Fruit fly (Drosophila melanogaster) whole organism, embryonic: Measurements from ENCODE around the gene CG34297.

Source experiments
- Antp ChIP-seq: fragments of 200-800 bp; sonication (Bioruptor generic); optimal IDR thresholded peaks from 3 replicates; lab custom pipeline; 2016; ENCODE audit warnings: missing biosample characterization, missing genetic modification characterization
- Bteb2 ChIP-seq: fragments of 200-800 bp; sonication (Bioruptor generic); optimal IDR thresholded peaks from 2 replicates; lab custom pipeline; 2016; ENCODE audit warnings: missing biosample characterization, missing genetic modification characterization
- CG10209 ChIP-seq: fragments of 200-800 bp; sonication (Bioruptor generic); optimal IDR thresholded peaks from 3 replicates; lab custom pipeline; 2017; ENCODE audit warnings: missing biosample characterization, mild to moderate bottlenecking, missing genetic modification characterization, missing genetic modification reagents
- CG10321 ChIP-seq: fragments of 200-800 bp; sonication (Bioruptor generic); IDR thresholded peaks from 2 replicates; pipeline ENCODE4 v1.3.6; 2022; ENCODE audit warnings: missing biosample characterization, missing genetic modification characterization
- CG10366 ChIP-seq: fragments of 200-800 bp; sonication (Bioruptor generic); IDR thresholded peaks from 2 replicates; pipeline ENCODE4 v1.3.6; 2022; ENCODE audit warnings: missing biosample characterization, missing genetic modification characterization
- CG12104 ChIP-seq: fragments of 200-800 bp; sonication (Bioruptor generic); optimal IDR thresholded peaks from 3 replicates; lab custom pipeline; 2016; ENCODE audit warnings: missing biosample characterization, missing genetic modification characterization
- CG13775 ChIP-seq: fragments of 200-800 bp; sonication (Bioruptor generic); optimal IDR thresholded peaks from 3 replicates; lab custom pipeline; 2017; ENCODE audit warnings: missing biosample characterization, mild to moderate bottlenecking, missing genetic modification characterization
- CG14441 ChIP-seq: fragments of 200-800 bp; sonication (Bioruptor generic); IDR thresholded peaks from 2 replicates; pipeline ENCODE4 v1.3.6; 2022; ENCODE audit warnings: missing biosample characterization, missing genetic modification characterization
- CG15269 ChIP-seq: fragments of 200-800 bp; sonication (Bioruptor generic); optimal IDR thresholded peaks from 2 replicates; lab custom pipeline; 2018; ENCODE audit warnings: missing biosample characterization, mild to moderate bottlenecking, missing genetic modification characterization, moderate library complexity
- CG16813 ChIP-seq: fragments of 200-800 bp; sonication (Bioruptor generic); IDR thresholded peaks from 3 replicates; pipeline ENCODE4 v1.3.6; 2022; ENCODE audit warnings: missing biosample characterization, missing genetic modification characterization; ENCODE audit not compliant: partially characterized antibody
- CG16815 ChIP-seq: fragments of 200-800 bp; sonication (Bioruptor generic); optimal IDR thresholded peaks from 3 replicates; lab custom pipeline; 2017; ENCODE audit warnings: missing biosample characterization, mild to moderate bottlenecking, missing genetic modification characterization
- CG2199 ChIP-seq: fragments of 200-800 bp; sonication (Bioruptor generic); IDR thresholded peaks from 3 replicates; pipeline ENCODE4 v1.3.6; 2022; ENCODE audit warnings: missing biosample characterization, missing genetic modification characterization
- CG2889 ChIP-seq: fragments of 200-800 bp; sonication (Bioruptor generic); IDR thresholded peaks from 3 replicates; pipeline ENCODE4 v1.3.6; 2022; ENCODE audit warnings: missing biosample characterization, missing genetic modification characterization
- CG31224 ChIP-seq: fragments of 200-800 bp; sonication (Bioruptor generic); IDR thresholded peaks from 2 replicates; pipeline ENCODE4 v1.3.6; 2022; ENCODE audit warnings: missing biosample characterization, missing genetic modification characterization
- CG31365 ChIP-seq: fragments of 200-800 bp; sonication (Bioruptor generic); optimal IDR thresholded peaks from 2 replicates; lab custom pipeline; 2018; ENCODE audit warnings: missing biosample characterization, mild to moderate bottlenecking, missing genetic modification characterization
- CG4328 ChIP-seq: fragments of 200-800 bp; sonication (Bioruptor generic); optimal IDR thresholded peaks from 3 replicates; lab custom pipeline; 2017; ENCODE audit warnings: missing biosample characterization, missing genetic modification reagents, missing genetic modification characterization
- CG7271 ChIP-seq: fragments of 200-800 bp; sonication (Bioruptor generic); optimal IDR thresholded peaks from 2 replicates; lab custom pipeline; 2018; ENCODE audit warnings: missing biosample characterization, mild to moderate bottlenecking, missing genetic modification characterization, moderate library complexity
- CG7839 ChIP-seq: fragments of 200-800 bp; sonication (Bioruptor generic); optimal IDR thresholded peaks from 3 replicates; lab custom pipeline; 2018; ENCODE audit warnings: missing biosample characterization, mild to moderate bottlenecking, missing genetic modification characterization, moderate library complexity
- CG7987 ChIP-seq: fragments of 200-800 bp; sonication (Bioruptor generic); optimal IDR thresholded peaks from 2 replicates; lab custom pipeline; 2018; ENCODE audit warnings: missing biosample characterization, mild to moderate bottlenecking, missing genetic modification characterization, moderate library complexity
- CG9215 ChIP-seq: fragments of 200-800 bp; sonication (Bioruptor generic); IDR thresholded peaks from 2 replicates; pipeline ENCODE4 v1.3.6; 2022; ENCODE audit warnings: missing biosample characterization, missing genetic modification characterization
- CrebB ChIP-seq: fragments of 200-800 bp; sonication (Bioruptor generic); optimal IDR thresholded peaks from 3 replicates; lab custom pipeline; 2018; ENCODE audit warnings: missing biosample characterization, mild to moderate bottlenecking, missing genetic modification characterization
- Hr3 ChIP-seq: fragments of 200-800 bp; sonication (Bioruptor generic); optimal IDR thresholded peaks from 3 replicates; lab custom pipeline; 2016; ENCODE audit warnings: missing biosample characterization, missing genetic modification characterization
- Hr39 ChIP-seq: fragments of >200 bp; optimal IDR thresholded peaks from 2 replicates; lab custom pipeline; 2017
- Jarid2 ChIP-seq: fragments of 200-800 bp; sonication (Bioruptor generic); optimal IDR thresholded peaks from 3 replicates; lab custom pipeline; 2017; ENCODE audit warnings: mild to moderate bottlenecking, missing biosample characterization, missing genetic modification reagents, missing genetic modification characterization
- Lim3 ChIP-seq: fragments of 200-800 bp; sonication (Bioruptor generic); IDR thresholded peaks from 2 replicates; pipeline ENCODE4 v1.3.6; 2022; ENCODE audit warnings: missing biosample characterization, missing genetic modification characterization
- Mes4 ChIP-seq: fragments of 200-800 bp; sonication (Bioruptor generic); optimal IDR thresholded peaks from 2 replicates; lab custom pipeline; 2016; ENCODE audit warnings: missing biosample characterization, missing genetic modification characterization
- Oaz ChIP-seq: fragments of 200-800 bp; sonication (Bioruptor generic); IDR thresholded peaks from 2 replicates; pipeline ENCODE4 v1.3.6; 2022; ENCODE audit warnings: missing biosample characterization, missing genetic modification characterization
- Pdp1 ChIP-seq, 2 experiments: fragments of 200-800 bp; sonication (Bioruptor generic); optimal IDR thresholded peaks; 3 replicates each; lab custom pipeline; 2016; ENCODE audit warnings: missing biosample characterization in 2 of 2, missing genetic modification characterization in 2 of 2, mild to moderate bottlenecking in 1 of 2, moderate library complexity in 1 of 2
- Ptx1 ChIP-seq: fragments of 200-800 bp; sonication (Bioruptor generic); IDR thresholded peaks from 2 replicates; pipeline ENCODE4 v1.3.6; 2022; ENCODE audit warnings: missing biosample characterization, missing genetic modification characterization
- Sin3A ChIP-seq: fragments of >200 bp; optimal IDR thresholded peaks from 2 replicates; lab custom pipeline; 2018
- TFAM ChIP-seq: fragments of 200-800 bp; sonication (Bioruptor generic); optimal IDR thresholded peaks from 2 replicates; lab custom pipeline; 2017; ENCODE audit warnings: missing biosample characterization, missing genetic modification characterization, inconsistent platforms
- Xrp1 ChIP-seq: fragments of 200-800 bp; sonication (Bioruptor generic); IDR thresholded peaks from 2 replicates; pipeline ENCODE4 v1.3.6; 2022; ENCODE audit warnings: missing biosample characterization, missing genetic modification characterization
- chinmo ChIP-seq: fragments of 200-800 bp; sonication (Bioruptor generic); IDR thresholded peaks from 4 replicates; pipeline ENCODE4 v1.3.6; 2022; ENCODE audit warnings: missing biosample characterization, missing genetic modification characterization; ENCODE audit not compliant: partially characterized antibody
- chm ChIP-seq: fragments of 200-800 bp; sonication (Bioruptor generic); IDR thresholded peaks from 2 replicates; pipeline ENCODE4 v1.3.6; 2022; ENCODE audit warnings: missing biosample characterization, missing genetic modification characterization
- crc ChIP-seq: fragments of 200-800 bp; sonication (Bioruptor generic); optimal IDR thresholded peaks from 2 replicates; lab custom pipeline; 2016; ENCODE audit warnings: missing biosample characterization, missing genetic modification characterization
- dmrt99B ChIP-seq: fragments of 200-800 bp; sonication (Bioruptor generic); optimal IDR thresholded peaks from 2 replicates; lab custom pipeline; 2018; ENCODE audit warnings: missing biosample characterization, mild to moderate bottlenecking, missing genetic modification characterization, moderate library complexity
- gro ChIP-seq: fragments of 200-800 bp; sonication (Bioruptor generic); optimal IDR thresholded peaks from 2 replicates; lab custom pipeline; 2016; ENCODE audit warnings: missing biosample characterization, missing genetic modification characterization
- gsb ChIP-seq: fragments of 200-800 bp; sonication (Bioruptor generic); IDR thresholded peaks from 2 replicates; pipeline ENCODE4 v1.3.6; 2022; ENCODE audit warnings: missing biosample characterization, missing genetic modification characterization
- ham ChIP-seq: fragments of 200-800 bp; sonication (Bioruptor generic); IDR thresholded peaks from 2 replicates; pipeline ENCODE4 v1.3.6; 2022; ENCODE audit warnings: missing biosample characterization, missing genetic modification characterization
- mirr ChIP-seq: fragments of 200-800 bp; sonication (Bioruptor generic); optimal IDR thresholded peaks from 3 replicates; lab custom pipeline; 2018; ENCODE audit warnings: missing biosample characterization, mild to moderate bottlenecking, missing genetic modification characterization
- onecut ChIP-seq: fragments of 200-800 bp; sonication (Bioruptor generic); IDR thresholded peaks from 2 replicates; pipeline ENCODE4 v1.3.6; 2022; ENCODE audit warnings: missing biosample characterization, missing genetic modification characterization
- ro ChIP-seq: fragments of 200-800 bp; sonication (Bioruptor generic); IDR thresholded peaks from 2 replicates; pipeline ENCODE4 v1.3.6; 2022; ENCODE audit warnings: missing biosample characterization, missing genetic modification characterization
- sima ChIP-seq: fragments of 200-800 bp; sonication (Bioruptor generic); optimal IDR thresholded peaks from 2 replicates; lab custom pipeline; 2016; ENCODE audit warnings: missing biosample characterization, missing genetic modification characterization
- sisA ChIP-seq: fragments of 200-800 bp; sonication (Bioruptor generic); IDR thresholded peaks from 2 replicates; pipeline ENCODE4 v1.3.6; 2022; ENCODE audit warnings: missing biosample characterization, missing genetic modification characterization
- sob ChIP-seq: fragments of 200-800 bp; sonication (Bioruptor generic); IDR thresholded peaks from 2 replicates; pipeline ENCODE4 v1.3.6; 2022; ENCODE audit warnings: missing biosample characterization, missing genetic modification characterization
- sr ChIP-seq: fragments of 200-800 bp; sonication (Bioruptor generic); IDR thresholded peaks from 3 replicates; pipeline ENCODE4 v1.3.6; 2022; ENCODE audit warnings: missing biosample characterization, missing genetic modification characterization
- stwl ChIP-seq: fragments of 200-800 bp; sonication (Bioruptor generic); optimal IDR thresholded peaks from 3 replicates; lab custom pipeline; 2018; ENCODE audit warnings: missing biosample characterization, mild to moderate bottlenecking, missing genetic modification characterization, moderate library complexity
- tap ChIP-seq: fragments of 200-800 bp; optimal IDR thresholded peaks from 3 replicates; lab custom pipeline; 2019; ENCODE audit warnings: missing biosample characterization, mild to moderate bottlenecking, missing genetic modification characterization, moderate library complexity
- tll ChIP-seq, 2 experiments: fragments of 200-800 bp in 1 of 2; fragments of >200 bp in 1 of 2; sonication (Bioruptor generic) in 1 of 2; optimal IDR thresholded peaks; 2 replicates each; lab custom pipeline; 2017 to 2019; ENCODE audit warnings: missing biosample characterization in 2 of 2, missing genetic modification characterization in 2 of 2, mild to moderate bottlenecking in 1 of 2, moderate library complexity in 1 of 2
- tup ChIP-seq: fragments of 200-800 bp; sonication (Bioruptor generic); optimal IDR thresholded peaks from 2 replicates; lab custom pipeline; 2016; ENCODE audit warnings: missing biosample characterization, mild to moderate bottlenecking, missing genetic modification characterization, moderate library complexity
- unpg ChIP-seq: fragments of 200-800 bp; sonication (Bioruptor generic); optimal IDR thresholded peaks from 3 replicates; lab custom pipeline; 2018; ENCODE audit warnings: missing biosample characterization, mild to moderate bottlenecking, missing genetic modification characterization, moderate library complexity
- vfl ChIP-seq: fragments of 200-800 bp; sonication (Bioruptor generic); optimal IDR thresholded peaks from 2 replicates; lab custom pipeline; 2016; ENCODE audit warnings: missing biosample characterization, missing genetic modification characterization

Gene CG34297

dm6 chr3R:6759419-6759818, 11.6 kb upstream of the CG34297 start, which contains the start of gene bcd (continued):
- TF ChIP-seq CG7987 (GFP tag; lab: Kevin White, UChicago): peak; percentile 73
- peak; percentile 87 for TF ChIP-seq Ptx1 (GFP tag; lab: Robert Waterston, UW)
- peak; percentile 80 for TF ChIP-seq sisA
- TF ChIP-seq stwl (tag; lab: Kevin White, UChicago): peak; percentile 97
- no peak for TF ChIP-seq CrebB (tag; lab: Kevin White, UChicago)
- peak; percentile 56; the same call in 2 of the 3 replicates for TF ChIP-seq CG16813
- TF ChIP-seq gro: no peak
- TF ChIP-seq CG9215 (GFP tag; lab: Robert Waterston, UW): peak; percentile 75
- TF ChIP-seq Lim3 (GFP tag; lab: Robert Waterston, UW): no peak
- peak; percentile 84 for TF ChIP-seq sob (GFP tag; lab: Robert Waterston, UW)
- TF ChIP-seq vfl (GFP tag; lab: Kevin White, UChicago): peak; percentile 49
- peak; percentile 10 for TF ChIP-seq CG4328 (GFP tag; lab: Kevin White, UChicago)
- TF ChIP-seq sima (GFP tag; lab: Kevin White, UChicago): peak; percentile 0
- no peak for TF ChIP-seq CG31224 (GFP tag; lab: Robert Waterston, UW)
- no peak for TF ChIP-seq tup (GFP tag; lab: Kevin White, UChicago)
- no peak for TF ChIP-seq Hr39 (lab: Kevin White, UChicago)
- TF ChIP-seq CG7839 (tag; lab: Kevin White, UChicago): peak; percentile 78
- peak; percentile 78 for TF ChIP-seq Hr3 (GFP tag; lab: Kevin White, UChicago)
- TF ChIP-seq Sin3A (lab: Kevin White, UChicago): no peak
- peak; percentile 75 for TF ChIP-seq CG14441 (GFP tag; lab: Robert Waterston, UW)
- TF ChIP-seq tap: peak; percentile 9
- no peak for TF ChIP-seq ham (GFP tag; lab: Robert Waterston, UW)
- peak; percentile 67 for TF ChIP-seq CG31365 (tag; lab: Kevin White, UChicago)
- TF ChIP-seq chinmo (GFP tag; lab: Robert Waterston, UW): peak; percentile 80; the same call in 1 of the 4 replicates
- peak; percentile 74 for TF ChIP-seq CG10366 (GFP tag; lab: Robert Waterston, UW)
- peak; percentile 77 for TF ChIP-seq onecut (GFP tag; lab: Robert Waterston, UW)
- peak; percentile 72 for TF ChIP-seq unpg (GFP tag; lab: Kevin White, UChicago)
- no peak for TF ChIP-seq CG2889 (GFP tag; lab: Robert Waterston, UW)
- peak; percentile 83 for TF ChIP-seq Antp (GFP tag; lab: Kevin White, UChicago)
- peak; percentile 82; the same call in 1 of the 2 replicates for TF ChIP-seq chm (GFP tag; lab: Robert Waterston, UW)
- peak; percentile 63 for TF ChIP-seq dmrt99B (tag; lab: Kevin White, UChicago)
- peak; percentile 53; the same call in 1 of the 2 replicates for TF ChIP-seq gsb (GFP tag; lab: Robert Waterston, UW)
- peak; percentile 73 for TF ChIP-seq CG10209 (GFP tag; lab: Kevin White, UChicago)
- peak; percentile 53 for TF ChIP-seq ro (GFP tag; lab: Robert Waterston, UW)
- no peak for TF ChIP-seq TFAM
- no peak for TF ChIP-seq tll (GFP tag; optimal IDR thresholded peaks at IDR 0.05; lab: Kevin White, UChicago)
- peak; percentile 85 for TF ChIP-seq Xrp1 (GFP tag; lab: Robert Waterston, UW)
- no peak for TF ChIP-seq CG10321 (GFP tag; lab: Robert Waterston, UW)
- TF ChIP-seq mirr (GFP tag; lab: Kevin White, UChicago): no peak
- peak; percentile 45 for TF ChIP-seq CG12104
- TF ChIP-seq Pdp1 (GFP tag; optimal IDR thresholded peaks at IDR 0.05; lab: Kevin White, UChicago): peak in 1 of 2 experiments; percentile 75
- peak; percentile 66 for TF ChIP-seq CG13775
- no peak for TF ChIP-seq crc
- TF ChIP-seq CG16815: peak; percentile 66
- peak; percentile 55 for TF ChIP-seq CG7271 (tag; lab: Kevin White, UChicago)
- TF ChIP-seq Jarid2 (GFP tag; lab: Kevin White, UChicago): peak; percentile 55
- peak; percentile 21 for TF ChIP-seq Bteb2
- TF ChIP-seq Oaz: peak; percentile 61
- peak; percentile 76 for TF ChIP-seq Mes4 (GFP tag; lab: Kevin White, UChicago)
- peak; percentile 99 for TF ChIP-seq CG2199 (GFP tag; lab: Robert Waterston, UW)
- TF ChIP-seq sr (GFP tag; lab: Robert Waterston, UW): peak; percentile 40; the same call in 1 of the 3 replicates
- peak; percentile 67 for TF ChIP-seq CG15269 (tag; lab: Kevin White, UChicago)
